Fruit fly (Drosophila melanogaster) whole organism, embryonic: ENCODE results near the gene CG15408.

Experiments used
- Ada2b ChIP-seq: fragments of 200-800 bp; sonication (Bioruptor generic); IDR thresholded peaks from 2 replicates; pipeline ENCODE4 v1.3.6; 2022; ENCODE audit warnings: missing biosample characterization, missing genetic modification characterization
- CG10267 ChIP-seq: fragments of 200-800 bp; sonication (Bioruptor generic); optimal IDR thresholded peaks from 2 replicates; lab custom pipeline; 2018; ENCODE audit warnings: missing biosample characterization, mild to moderate bottlenecking, missing genetic modification characterization, moderate library complexity
- CG10321 ChIP-seq: fragments of 200-800 bp; sonication (Bioruptor generic); IDR thresholded peaks from 2 replicates; pipeline ENCODE4 v1.3.6; 2022; ENCODE audit warnings: missing biosample characterization, missing genetic modification characterization
- CG10959 ChIP-seq: fragments of 200-800 bp; sonication (Bioruptor generic); IDR thresholded peaks from 2 replicates; pipeline ENCODE4 v1.3.6; 2022; ENCODE audit warnings: missing biosample characterization, missing genetic modification characterization
- CG11085 ChIP-seq: fragments of 200-800 bp; sonication (Bioruptor generic); IDR thresholded peaks from 2 replicates; pipeline ENCODE4 v1.3.6; 2022; ENCODE audit warnings: missing biosample characterization, missing genetic modification characterization
- CG11560 ChIP-seq: fragments of 200-800 bp; sonication (Bioruptor generic); IDR thresholded peaks from 3 replicates; pipeline ENCODE4 v1.3.6; 2022; ENCODE audit warnings: missing biosample characterization, missing genetic modification characterization
- CG11695 ChIP-seq: fragments of 200-800 bp; sonication (Bioruptor generic); IDR thresholded peaks from 3 replicates; pipeline ENCODE4 v1.3.6; 2022; ENCODE audit warnings: missing biosample characterization, missing genetic modification characterization
- CG12155 ChIP-seq: fragments of 200-800 bp; sonication (Bioruptor generic); optimal IDR thresholded peaks from 3 replicates; lab custom pipeline; 2016; ENCODE audit warnings: missing biosample characterization, missing genetic modification characterization
- CG14050 ChIP-seq: fragments of 200-800 bp; sonication (Bioruptor generic); IDR thresholded peaks from 3 replicates; pipeline ENCODE4 v1.3.6; 2022; ENCODE audit warnings: missing biosample characterization, missing genetic modification characterization
- CG17385 ChIP-seq: fragments of 200-800 bp; sonication (Bioruptor generic); optimal IDR thresholded peaks from 3 replicates; lab custom pipeline; 2018; ENCODE audit warnings: missing biosample characterization, mild to moderate bottlenecking, missing genetic modification characterization
- CG18764 ChIP-seq: fragments of 200-800 bp; sonication (Bioruptor generic); optimal IDR thresholded peaks from 3 replicates; lab custom pipeline; 2016; ENCODE audit warnings: missing biosample characterization, missing genetic modification characterization
- CG2120 ChIP-seq: fragments of 200-800 bp; sonication (Bioruptor generic); optimal IDR thresholded peaks from 3 replicates; lab custom pipeline; 2016; ENCODE audit warnings: missing biosample characterization, missing genetic modification characterization
- CG2129 ChIP-seq: fragments of 200-800 bp; sonication (Bioruptor generic); IDR thresholded peaks from 2 replicates; pipeline ENCODE4 v1.3.6; 2022; ENCODE audit warnings: missing biosample characterization, missing genetic modification characterization; ENCODE audit not compliant: partially characterized antibody
- CG2678 ChIP-seq: fragments of 200-800 bp; sonication (Bioruptor generic); optimal IDR thresholded peaks from 3 replicates; lab custom pipeline; 2019; ENCODE audit warnings: missing biosample characterization, mild to moderate bottlenecking, missing genetic modification characterization, moderate library complexity
- CG30431 ChIP-seq: fragments of 200-800 bp; sonication (Bioruptor generic); optimal IDR thresholded peaks from 2 replicates; lab custom pipeline; 2017; ENCODE audit warnings: missing biosample characterization, missing genetic modification characterization
- CG6272 ChIP-seq: fragments of 200-800 bp; sonication (Bioruptor generic); IDR thresholded peaks from 2 replicates; pipeline ENCODE4 v1.3.6; 2022; ENCODE audit warnings: missing biosample characterization, missing genetic modification characterization
- CG6689 ChIP-seq: fragments of 200-800 bp; sonication (Bioruptor generic); IDR thresholded peaks from 2 replicates; pipeline ENCODE4 v1.3.6; 2022; ENCODE audit warnings: missing biosample characterization, missing genetic modification characterization
- CG6813 ChIP-seq: fragments of 200-800 bp; sonication (Bioruptor generic); optimal IDR thresholded peaks from 2 replicates; lab custom pipeline; 2017; ENCODE audit warnings: missing biosample characterization, missing genetic modification characterization, mild to moderate bottlenecking, moderate library complexity, missing genetic modification reagents
- CG7357 ChIP-seq: fragments of 200-800 bp; sonication (Bioruptor generic); IDR thresholded peaks from 3 replicates; pipeline ENCODE4 v1.3.6; 2022; ENCODE audit warnings: missing biosample characterization, missing genetic modification characterization
- CG7372 ChIP-seq: fragments of 200-800 bp; sonication (Bioruptor generic); IDR thresholded peaks from 2 replicates; pipeline ENCODE4 v1.3.6; 2022; ENCODE audit warnings: missing biosample characterization, missing genetic modification characterization
- CG8089 ChIP-seq: fragments of 200-800 bp; sonication (Bioruptor generic); optimal IDR thresholded peaks from 3 replicates; lab custom pipeline; 2016; ENCODE audit warnings: missing biosample characterization, missing genetic modification characterization
- CG8924 ChIP-seq: fragments of 200-800 bp; optimal IDR thresholded peaks from 3 replicates; lab custom pipeline; 2019; ENCODE audit warnings: missing biosample characterization, mild to moderate bottlenecking, missing genetic modification characterization, moderate library complexity
- CG9727 ChIP-seq: fragments of 200-800 bp; sonication (Bioruptor generic); optimal IDR thresholded peaks from 3 replicates; lab custom pipeline; 2017; ENCODE audit warnings: missing biosample characterization, mild to moderate bottlenecking, missing genetic modification characterization
- CG9797 ChIP-seq: fragments of 200-800 bp; sonication (Bioruptor generic); optimal IDR thresholded peaks from 3 replicates; lab custom pipeline; 2018; ENCODE audit warnings: missing biosample characterization, mild to moderate bottlenecking, missing genetic modification characterization
- Dip2 ChIP-seq: fragments of 200-800 bp; sonication (Bioruptor generic); IDR thresholded peaks from 2 replicates; pipeline ENCODE4 v1.3.6; 2022; ENCODE audit warnings: missing biosample characterization, missing genetic modification characterization
- Dip3 ChIP-seq: fragments of 200-800 bp; sonication (Bioruptor generic); optimal IDR thresholded peaks from 3 replicates; lab custom pipeline; 2016; ENCODE audit warnings: missing biosample characterization, missing genetic modification characterization
- Dll ChIP-seq: fragments of 200-800 bp; sonication (Bioruptor generic); IDR thresholded peaks from 4 replicates; pipeline ENCODE4 v1.3.6; 2022; ENCODE audit warnings: missing biosample characterization, missing genetic modification characterization; ENCODE audit not compliant: partially characterized antibody
- Eip74EF ChIP-seq, 2 experiments: fragments of 200-800 bp in 1 of 2; fragments of >200 bp in 1 of 2; sonication (Bioruptor generic) in 1 of 2; optimal IDR thresholded peaks; 2 replicates each; lab custom pipeline; 2017 to 2019; ENCODE audit warnings: missing biosample characterization in 2 of 2, missing genetic modification characterization in 2 of 2, mild to moderate bottlenecking in 1 of 2, moderate library complexity in 1 of 2
- Fer1 ChIP-seq: fragments of 200-800 bp; sonication (Bioruptor generic); optimal IDR thresholded peaks from 2 replicates; lab custom pipeline; 2017; ENCODE audit warnings: missing biosample characterization, mild to moderate bottlenecking, missing genetic modification characterization
- Hr39 ChIP-seq: fragments of >200 bp; optimal IDR thresholded peaks from 2 replicates; lab custom pipeline; 2017
- Hsf ChIP-seq: fragments of 200-800 bp; sonication (Bioruptor generic); optimal IDR thresholded peaks from 3 replicates; lab custom pipeline; 2016; ENCODE audit warnings: missing biosample characterization, missing genetic modification characterization
- amos ChIP-seq: fragments of 200-800 bp; sonication (Bioruptor generic); IDR thresholded peaks from 2 replicates; pipeline ENCODE4 v1.3.6; 2022; ENCODE audit warnings: missing biosample characterization, missing genetic modification characterization; ENCODE audit not compliant: partially characterized antibody
- aop ChIP-seq: fragments of 200-800 bp; sonication (Bioruptor generic); IDR thresholded peaks from 2 replicates; pipeline ENCODE4 v1.3.6; 2022; ENCODE audit warnings: missing biosample characterization, missing genetic modification characterization
- bab2 ChIP-seq: fragments of 200-800 bp; sonication (Bioruptor generic); optimal IDR thresholded peaks from 2 replicates; lab custom pipeline; 2016; ENCODE audit warnings: missing biosample characterization, missing genetic modification characterization
- cg ChIP-seq: fragments of 200-800 bp; sonication (Bioruptor generic); optimal IDR thresholded peaks from 3 replicates; lab custom pipeline; 2019; ENCODE audit warnings: missing biosample characterization, mild to moderate bottlenecking, missing genetic modification characterization, moderate library complexity
- chif ChIP-seq, 2 experiments: fragments of 200-800 bp; sonication (Bioruptor generic); optimal IDR thresholded peaks; 3 replicates each; lab custom pipeline; 2016; ENCODE audit warnings: missing biosample characterization in 2 of 2, missing genetic modification characterization in 2 of 2
- chm ChIP-seq: fragments of 200-800 bp; sonication (Bioruptor generic); IDR thresholded peaks from 2 replicates; pipeline ENCODE4 v1.3.6; 2022; ENCODE audit warnings: missing biosample characterization, missing genetic modification characterization
- croc ChIP-seq: fragments of 200-800 bp; sonication (Bioruptor generic); conservative IDR thresholded peaks from 3 replicates; pipeline ENCODE4 v1.3.6; 2022; ENCODE audit warnings: missing biosample characterization, missing genetic modification characterization
- crp ChIP-seq, 2 experiments: fragments of 200-800 bp; sonication (Bioruptor generic); optimal IDR thresholded peaks; 2 replicates in 1 of 2; 3 replicates in 1 of 2; lab custom pipeline; 2017; ENCODE audit warnings: missing biosample characterization in 2 of 2, missing genetic modification characterization in 2 of 2, mild to moderate bottlenecking in 1 of 2, moderate library complexity in 1 of 2
- danr ChIP-seq: fragments of 200-800 bp; sonication (Bioruptor generic); IDR thresholded peaks from 2 replicates; pipeline ENCODE4 v1.3.6; 2022; ENCODE audit warnings: missing biosample characterization, missing genetic modification characterization
- disco-r ChIP-seq: fragments of 200-800 bp; sonication (Bioruptor generic); optimal IDR thresholded peaks from 2 replicates; lab custom pipeline; 2016; ENCODE audit warnings: missing biosample characterization, missing genetic modification characterization
- dm ChIP-seq: fragments of 200-800 bp; sonication (Bioruptor generic); optimal IDR thresholded peaks from 3 replicates; lab custom pipeline; 2016; ENCODE audit warnings: missing biosample characterization, missing genetic modification characterization
- eve ChIP-seq, 2 experiments: fragments of >200 bp; optimal IDR thresholded peaks; 2 replicates each; lab custom pipeline; 2017; ENCODE audit warnings: missing biosample characterization in 2 of 2, missing genetic modification characterization in 2 of 2
- gsb ChIP-seq: fragments of 200-800 bp; sonication (Bioruptor generic); IDR thresholded peaks from 2 replicates; pipeline ENCODE4 v1.3.6; 2022; ENCODE audit warnings: missing biosample characterization, missing genetic modification characterization
- luna ChIP-seq: fragments of 200-800 bp; sonication (Bioruptor generic); optimal IDR thresholded peaks from 2 replicates; lab custom pipeline; 2016; ENCODE audit warnings: missing biosample characterization, missing genetic modification characterization
- otp ChIP-seq: fragments of 200-800 bp; sonication (Bioruptor generic); IDR thresholded peaks from 3 replicates; pipeline ENCODE4, ENCODE4 v1.3.6; 2022; ENCODE audit warnings: missing biosample characterization, missing genetic modification characterization
- pb ChIP-seq: fragments of 200-800 bp; sonication (Bioruptor generic); optimal IDR thresholded peaks from 3 replicates; lab custom pipeline; 2016; ENCODE audit warnings: missing biosample characterization, missing genetic modification characterization
- psq ChIP-seq: fragments of 200-800 bp; sonication (Bioruptor generic); optimal IDR thresholded peaks from 2 replicates; lab custom pipeline; 2017; ENCODE audit warnings: missing biosample characterization, missing genetic modification characterization
- pum ChIP-seq: fragments of 200-800 bp; sonication (Bioruptor generic); optimal IDR thresholded peaks from 2 replicates; lab custom pipeline; 2016; ENCODE audit warnings: missing biosample characterization, missing genetic modification characterization
- salm ChIP-seq: fragments of 200-800 bp; sonication (Bioruptor generic); optimal IDR thresholded peaks from 2 replicates; lab custom pipeline; 2018; ENCODE audit warnings: missing biosample characterization, mild to moderate bottlenecking, missing genetic modification characterization
- sd ChIP-seq: fragments of 200-800 bp; sonication (Bioruptor generic); optimal IDR thresholded peaks from 3 replicates; lab custom pipeline; 2018; ENCODE audit warnings: missing biosample characterization, mild to moderate bottlenecking, missing genetic modification characterization, moderate library complexity
- unpg ChIP-seq: fragments of 200-800 bp; sonication (Bioruptor generic); optimal IDR thresholded peaks from 3 replicates; lab custom pipeline; 2018; ENCODE audit warnings: missing biosample characterization, mild to moderate bottlenecking, missing genetic modification characterization, moderate library complexity
- zen2 ChIP-seq: fragments of 200-800 bp; sonication (Bioruptor generic); IDR thresholded peaks from 3 replicates; pipeline ENCODE4 v1.3.6; 2022; ENCODE audit warnings: missing biosample characterization, missing genetic modification characterization; ENCODE audit not compliant: partially characterized antibody

The CG15408 gene

dm6 chr2L:3356193-3356645 lies 23.6 kb downstream of the CG15408 start:
- TF ChIP-seq croc = no peak
- no peak for TF ChIP-seq unpg (GFP tag; lab: Kevin White, UChicago)
- no peak for TF ChIP-seq Dip2 (GFP tag; lab: Robert Waterston, UW)
- TF ChIP-seq danr (GFP tag; lab: Robert Waterston, UW) = no peak
- TF ChIP-seq CG11560 (tag; lab: Robert Waterston, UW) = no peak
- TF ChIP-seq chif (GFP tag; optimal IDR thresholded peaks at IDR 0.05; lab: Kevin White, UChicago) = peak in 1 of 2 experiments; percentile 57
- peak; percentile 24 for TF ChIP-seq CG17385 (GFP tag; lab: Kevin White, UChicago)
- peak; percentile 74 for TF ChIP-seq CG2120 (GFP tag; lab: Kevin White, UChicago)
- TF ChIP-seq CG2129 (GFP tag; lab: Robert Waterston, UW) = no peak
- TF ChIP-seq CG6813 (GFP tag; lab: Kevin White, UChicago) = no peak
- TF ChIP-seq Hsf (GFP tag; lab: Kevin White, UChicago) = no peak
- no peak for TF ChIP-seq CG6689 (GFP tag; lab: Robert Waterston, UW)
- no peak for TF ChIP-seq luna (GFP tag; lab: Kevin White, UChicago)
- no peak for TF ChIP-seq CG7372 (GFP tag; lab: Robert Waterston, UW)
- TF ChIP-seq zen2 (GFP tag; lab: Robert Waterston, UW) = no peak
- TF ChIP-seq CG8089 (GFP tag; lab: Kevin White, UChicago) = no peak
- no peak for TF ChIP-seq disco-r (GFP tag; lab: Kevin White, UChicago)
- TF ChIP-seq Hr39 (lab: Kevin White, UChicago) = no peak
- TF ChIP-seq CG12155 (GFP tag; lab: Kevin White, UChicago) = no peak
- no peak for TF ChIP-seq Dip3 (GFP tag; lab: Kevin White, UChicago)
- TF ChIP-seq Eip74EF (GFP tag; optimal IDR thresholded peaks at IDR 0.05; lab: Kevin White, UChicago) = no peak
- no peak for TF ChIP-seq dm (GFP tag; lab: Kevin White, UChicago)
- no peak for TF ChIP-seq CG10321 (GFP tag; lab: Robert Waterston, UW)
- no peak for TF ChIP-seq CG9727 (GFP tag; lab: Kevin White, UChicago)
- no peak for TF ChIP-seq otp (GFP tag; lab: Robert Waterston, UW)
- TF ChIP-seq psq (GFP tag; lab: Kevin White, UChicago) = no peak
- TF ChIP-seq CG6272 (GFP tag; lab: Robert Waterston, UW) = no peak
- no peak for TF ChIP-seq Fer1 (GFP tag; lab: Kevin White, UChicago)
- no peak for TF ChIP-seq pb
- no peak for TF ChIP-seq CG8924
- no peak for TF ChIP-seq Dll (GFP tag; lab: Robert Waterston, UW)
- peak; percentile 28 for TF ChIP-seq sd
- peak; percentile 39; the same call in 1 of the 2 replicates for TF ChIP-seq Ada2b (GFP tag; lab: Robert Waterston, UW)
- TF ChIP-seq chm = no peak
- no peak for TF ChIP-seq crp (GFP tag; optimal IDR thresholded peaks at IDR 0.05; lab: Kevin White, UChicago)
- no peak for TF ChIP-seq bab2 (GFP tag; lab: Kevin White, UChicago)
- no peak for TF ChIP-seq CG11695 (GFP tag; lab: Robert Waterston, UW)
- TF ChIP-seq CG11085 (GFP tag; lab: Robert Waterston, UW) = no peak
- TF ChIP-seq CG9797 = no peak
- no peak for TF ChIP-seq CG18764 (GFP tag; lab: Kevin White, UChicago)
- TF ChIP-seq gsb (GFP tag; lab: Robert Waterston, UW) = no peak
- no peak for TF ChIP-seq CG10959 (GFP tag; lab: Robert Waterston, UW)
- TF ChIP-seq pum (GFP tag; lab: Kevin White, UChicago) = peak; percentile 4
- TF ChIP-seq amos (GFP tag; lab: Robert Waterston, UW) = no peak
- TF ChIP-seq cg (GFP tag; lab: Kevin White, UChicago) = peak; percentile 19
- no peak for TF ChIP-seq CG14050
- TF ChIP-seq CG2678 = no peak
- no peak for TF ChIP-seq CG7357 (GFP tag; lab: Robert Waterston, UW)
- no peak for TF ChIP-seq eve (GFP tag; optimal IDR thresholded peaks at IDR 0.05; lab: Kevin White, UChicago)
- no peak for TF ChIP-seq CG30431 (GFP tag; lab: Kevin White, UChicago)
- no peak for TF ChIP-seq CG10267 (tag; lab: Kevin White, UChicago)
- TF ChIP-seq salm = no peak
- no peak for TF ChIP-seq aop
